Worm (Caenorhabditis elegans): ENCODE results near the gene M01H9.3.

M01H9.3 gene

DNA sequence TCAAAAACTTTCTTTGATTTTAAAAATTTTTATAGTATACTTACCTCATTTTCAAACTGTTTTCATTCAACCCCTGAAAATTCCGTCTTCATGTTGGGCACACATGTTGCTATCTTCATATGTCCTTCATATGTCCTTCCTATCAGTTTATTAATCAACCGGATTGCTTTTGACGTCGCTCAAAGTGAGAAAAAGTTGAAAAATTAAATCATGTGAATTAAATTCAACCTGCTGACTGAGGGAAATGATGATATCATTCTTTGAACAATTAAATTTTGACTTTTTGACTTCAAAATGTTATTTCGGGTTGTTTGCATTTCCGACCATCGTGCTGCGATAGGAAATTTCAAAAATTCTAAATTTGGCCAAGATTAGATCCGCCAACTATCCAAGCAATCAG is 7.7 kb upstream of the M01H9.3 start:
- TF ChIP-seq fos-1 (tag; optimal IDR thresholded peaks at IDR 0.05) = peak; percentile 19
- no peak for TF ChIP-seq lin-39 (tag; optimal IDR thresholded peaks at IDR 0.05)
- no peak for TF ChIP-seq ceh-82 (tag; optimal IDR thresholded peaks at IDR 0.05)
- TF ChIP-seq skn-1 (tag; optimal IDR thresholded peaks at IDR 0.05) = no peak
- no peak for TF ChIP-seq lsy-2 (tag; optimal IDR thresholded peaks at IDR 0.05)
- no peak for TF ChIP-seq elt-1 (tag; optimal IDR thresholded peaks at IDR 0.05)

DNA sequence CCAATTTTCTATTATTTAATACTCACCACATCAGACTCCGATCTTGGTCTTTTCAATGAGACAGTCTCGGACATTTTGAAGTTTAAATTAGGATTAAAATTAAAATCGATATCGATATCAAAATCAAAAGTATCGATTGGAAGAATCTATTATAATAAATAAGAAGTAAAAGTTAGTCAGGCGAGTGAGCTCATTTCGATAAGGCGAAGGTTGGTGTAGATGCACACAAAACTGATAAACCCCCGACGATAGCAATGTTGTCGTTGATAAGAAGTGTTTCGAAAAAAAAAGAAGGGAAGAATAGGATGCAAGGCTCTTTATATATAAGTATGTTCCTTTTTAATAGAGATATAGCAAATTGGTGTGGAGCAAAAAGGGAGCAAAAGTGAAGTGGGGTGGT is 5.7 kb upstream of the M01H9.3 start, which contains the start of gene M01H9.4:
TSS of gene M01H9.4 (minus strand) at position 379 of the 400 bp plus-strand sequence.
- TF ChIP-seq unc-62 (GFP tag; optimal IDR thresholded peaks at IDR 0.05) = no peak
- peak; percentile 49 for TF ChIP-seq sma-9 (GFP tag; optimal IDR thresholded peaks at IDR 0.05)
- TF ChIP-seq sma-9 (tag; optimal IDR thresholded peaks at IDR 0.05) = no peak
- TF ChIP-seq fos-1 (tag; optimal IDR thresholded peaks at IDR 0.05) = peak; percentile 99

- TF ChIP-seq fos-1 (tag; optimal IDR thresholded peaks at IDR 0.05) (peak; percentile 59), snpc-4 (tag; optimal IDR thresholded peaks at IDR 0.05) (no peak)
Measured at ce11 chrIV:4481298-4481697, 4.4 kb upstream of the M01H9.3 start.

- TF ChIP-seq ztf-4 (tag; optimal IDR thresholded peaks at IDR 0.05) (no peak), sma-3 (GFP tag; optimal IDR thresholded peaks at IDR 0.05) (no peak), nhr-11 (tag; optimal IDR thresholded peaks at IDR 0.05) (no peak), nhr-10 (tag; optimal IDR thresholded peaks at IDR 0.05) (no peak), nhr-23 (tag; optimal IDR thresholded peaks at IDR 0.05) (no peak)
Measured at ce11 chrIV:4480027-4480426, 3.2 kb upstream of the M01H9.3 start, which contains the start of gene M01H9.10. TSS of gene M01H9.10 (minus strand) at chrIV:4480127.

ce11 chrIV:4478612-4479011 is 1.8 kb upstream of the M01H9.3 start:
- no peak for TF ChIP-seq ceh-82 (tag; optimal IDR thresholded peaks at IDR 0.05)
- TF ChIP-seq dmd-4 (tag; optimal IDR thresholded peaks at IDR 0.05) = no peak
- TF ChIP-seq sma-9 (GFP tag; optimal IDR thresholded peaks at IDR 0.05) = peak; percentile 64
- TF ChIP-seq sma-9 (tag; optimal IDR thresholded peaks at IDR 0.05) = no peak
- TF ChIP-seq R02D3.7 (tag; optimal IDR thresholded peaks at IDR 0.05) = no peak
- TF ChIP-seq ztf-4 (tag; optimal IDR thresholded peaks at IDR 0.05) = no peak
- TF ChIP-seq sem-4 (tag; optimal IDR thresholded peaks at IDR 0.05) = no peak
- TF ChIP-seq gmeb-1 (tag; optimal IDR thresholded peaks at IDR 0.05) = no peak

DNA sequence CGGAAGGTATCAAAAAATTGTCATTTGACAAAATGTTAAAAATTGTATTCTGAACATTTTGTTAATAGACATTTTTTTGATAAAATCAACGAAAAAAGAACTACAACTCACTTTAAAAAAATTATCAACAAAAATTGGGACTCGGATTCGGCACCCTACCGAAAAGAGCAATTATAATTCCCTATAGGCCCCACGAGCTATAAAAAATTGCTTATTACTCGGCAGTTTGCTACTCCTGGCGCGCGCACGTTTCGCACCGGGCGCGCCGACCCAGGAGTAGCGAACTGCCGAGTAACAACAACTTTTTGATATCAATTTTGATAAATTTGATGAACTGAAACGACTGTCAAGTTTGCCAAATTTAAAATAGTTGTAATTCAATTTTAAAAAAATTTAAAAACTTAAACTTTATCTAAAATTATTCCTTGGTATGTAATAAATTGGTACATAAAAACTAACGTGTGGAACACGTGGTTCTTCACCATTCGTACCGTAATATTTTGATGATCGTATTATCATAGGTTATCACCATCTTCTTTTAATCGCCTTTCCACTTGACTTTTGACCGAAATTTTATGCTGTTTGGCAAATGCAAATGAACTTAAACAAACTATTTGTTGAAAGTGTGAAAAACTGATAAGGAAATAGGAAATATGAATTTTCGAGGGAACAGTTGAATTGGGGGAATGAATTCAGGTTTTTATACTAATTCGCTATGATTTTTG is 1.3 kb downstream of the M01H9.3 start:
- TF ChIP-seq nhr-12 (tag; optimal IDR thresholded peaks at IDR 0.05) = no peak
- TF ChIP-seq fos-1 (tag; optimal IDR thresholded peaks at IDR 0.05) = peak; percentile 8
- TF ChIP-seq crh-2 (tag; optimal IDR thresholded peaks at IDR 0.05) = peak; percentile 35
- peak; percentile 56 for TF ChIP-seq sma-9 (GFP tag; optimal IDR thresholded peaks at IDR 0.05)
- no peak for TF ChIP-seq sma-9 (tag; optimal IDR thresholded peaks at IDR 0.05)

DNA sequence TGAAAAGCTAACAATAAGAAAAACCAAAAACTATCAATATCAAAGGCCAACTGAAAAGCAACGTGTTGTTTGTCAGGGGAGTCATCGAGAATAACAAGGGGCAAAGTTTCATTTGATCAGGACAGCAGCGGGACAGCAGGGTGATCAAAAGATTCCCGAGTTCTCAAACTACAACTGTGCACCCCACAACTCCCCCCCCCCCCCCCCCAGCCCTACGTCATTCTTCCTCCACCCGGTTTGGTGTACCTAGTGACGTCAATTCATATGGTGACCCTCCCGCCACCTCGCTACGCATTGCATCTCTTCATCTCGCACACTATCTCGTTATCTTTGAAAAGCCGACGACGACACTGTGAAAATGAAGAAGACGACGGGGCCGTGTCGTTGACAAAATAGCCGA is 3.1 kb downstream of the M01H9.3 start:
- TF ChIP-seq ztf-1 (GFP tag; conservative IDR thresholded peaks at IDR 0.05) = 0 out of 2 replicates have a peak, but pooled peaks have one; percentile 34
- TF ChIP-seq sma-3 (GFP tag; optimal IDR thresholded peaks at IDR 0.05) = no peak
- no peak for TF ChIP-seq unc-55 (GFP tag; optimal IDR thresholded peaks at IDR 0.05)
- TF ChIP-seq egl-27 (tag; optimal IDR thresholded peaks at IDR 0.05) = no peak
- TF ChIP-seq R02D3.7 (tag; optimal IDR thresholded peaks at IDR 0.05) = no peak
- TF ChIP-seq elt-1 (tag; optimal IDR thresholded peaks at IDR 0.05) = no peak
- TF ChIP-seq nhr-129 (tag; optimal IDR thresholded peaks at IDR 0.05) = peak; percentile 12
- no peak for TF ChIP-seq skn-1 (tag; optimal IDR thresholded peaks at IDR 0.05)
- TF ChIP-seq dmd-4 (tag; optimal IDR thresholded peaks at IDR 0.05) = no peak
- TF ChIP-seq blmp-1 (tag; optimal IDR thresholded peaks at IDR 0.05; ENCODE audit: insufficient read depth) = no peak

Measured in whole organism, L2 larva.